Worm (Caenorhabditis elegans): ENCODE results near the gene spi-1.
A peak's percentile ranks its signal among the peaks of the same experiment; 100 is the strongest.

DNA sequence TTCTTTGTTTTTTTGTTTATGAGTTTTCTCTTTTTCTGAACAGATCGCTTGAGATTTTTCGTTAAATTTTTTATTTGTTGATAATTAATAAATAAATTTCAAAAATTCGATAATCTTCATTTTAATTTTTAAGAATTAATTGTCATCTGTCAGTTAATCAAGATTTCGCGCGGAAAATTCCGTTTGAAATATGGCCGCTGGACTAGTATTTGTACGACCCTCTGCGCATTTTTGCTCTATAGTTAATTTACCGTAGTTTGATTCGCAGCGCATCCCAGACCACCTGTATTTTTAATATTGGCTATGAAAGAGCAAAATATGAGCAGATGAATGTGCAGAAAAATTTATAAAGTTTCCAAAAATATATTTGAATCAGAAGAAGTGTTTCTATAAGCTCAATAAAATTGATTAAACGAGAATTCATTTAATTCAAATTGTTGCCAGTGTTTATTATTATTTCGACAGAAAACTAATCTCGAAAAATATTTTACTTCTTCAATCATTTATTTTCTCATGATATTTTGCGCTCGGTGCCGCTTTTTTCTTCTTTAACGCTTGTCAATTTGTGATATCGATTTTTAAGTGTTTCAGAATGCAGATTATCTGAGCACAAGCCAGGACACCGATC lies 41.7 kb downstream of the spi-1 start, which contains the start of gene nfi-1:
- TF ChIP-seq ZK546.5 (tag; optimal IDR thresholded peaks at IDR 0.05) (no peak), nhr-77 (tag; optimal IDR thresholded peaks at IDR 0.05) (no peak), snpc-4 (tag; optimal IDR thresholded peaks at IDR 0.05) (peak; percentile 66), elt-1 (tag; optimal IDR thresholded peaks at IDR 0.05) (no peak), mdl-1 (tag; optimal IDR thresholded peaks at IDR 0.05) (no peak), elt-2 (tag; optimal IDR thresholded peaks at IDR 0.05) (no peak), sea-2 (GFP tag; optimal IDR thresholded peaks at IDR 0.05) (no peak), unc-39 (tag; optimal IDR thresholded peaks at IDR 0.05) (no peak), ztf-11 (tag; optimal IDR thresholded peaks at IDR 0.05) (no peak), skn-1 (tag; optimal IDR thresholded peaks at IDR 0.05) (no peak), tbx-2 (tag; optimal IDR thresholded peaks at IDR 0.05) (no peak), nfya-1 (tag; optimal IDR thresholded peaks at IDR 0.05; ENCODE audit: insufficient read depth) (peak; percentile 79), pha-4 (tag; optimal IDR thresholded peaks at IDR 0.05) (peak; percentile 81)
